Fruit fly (Drosophila melanogaster) whole organism, embryonic: ENCODE results near the gene CG43094.
A peak's percentile ranks its signal among the peaks of the same experiment; 100 is the strongest.

Experiments used
- Aef1 ChIP-seq: fragments of 200-800 bp; sonication (Bioruptor generic); IDR thresholded peaks from 3 replicates; pipeline ENCODE4 v1.3.6; 2022; ENCODE audit warnings: missing biosample characterization, missing genetic modification characterization
- CG10565 ChIP-seq: fragments of 200-800 bp; sonication (Bioruptor generic); optimal IDR thresholded peaks from 3 replicates; lab custom pipeline; 2016; ENCODE audit warnings: missing biosample characterization, mild to moderate bottlenecking, missing genetic modification characterization
- CG11504 ChIP-seq: fragments of 200-800 bp; sonication (Bioruptor generic); optimal IDR thresholded peaks from 3 replicates; lab custom pipeline; 2019; ENCODE audit warnings: missing biosample characterization, mild to moderate bottlenecking, missing genetic modification characterization, moderate library complexity
- CG12659 ChIP-seq: fragments of 200-800 bp; sonication (Bioruptor generic); optimal IDR thresholded peaks from 3 replicates; lab custom pipeline; 2017; ENCODE audit warnings: mild to moderate bottlenecking, missing biosample characterization, missing genetic modification reagents, missing genetic modification characterization
- CG14710 ChIP-seq: fragments of 200-800 bp; sonication (Bioruptor generic); optimal IDR thresholded peaks from 3 replicates; lab custom pipeline; 2019; ENCODE audit warnings: missing biosample characterization, mild to moderate bottlenecking, missing genetic modification characterization, moderate library complexity
- CG15514 ChIP-seq: fragments of 200-800 bp; sonication (Bioruptor generic); optimal IDR thresholded peaks from 3 replicates; lab custom pipeline; 2017; ENCODE audit warnings: missing biosample characterization, missing genetic modification characterization, mild to moderate bottlenecking, moderate library complexity, missing genetic modification reagents
- CG17328 ChIP-seq: fragments of 200-800 bp; sonication (Bioruptor generic); IDR thresholded peaks from 2 replicates; pipeline ENCODE4 v1.3.6; 2022; ENCODE audit warnings: missing biosample characterization, missing genetic modification characterization
- CG18011 ChIP-seq: fragments of 200-800 bp; sonication (Bioruptor generic); optimal IDR thresholded peaks from 2 replicates; lab custom pipeline; 2017; ENCODE audit warnings: missing biosample characterization, missing genetic modification characterization, mild to moderate bottlenecking, moderate library complexity, missing genotype
- CG30020 ChIP-seq: fragments of 200-800 bp; optimal IDR thresholded peaks from 2 replicates; lab custom pipeline; 2019; ENCODE audit warnings: missing biosample characterization, mild to moderate bottlenecking, missing genetic modification characterization, moderate library complexity
- CG32532 ChIP-seq: fragments of 200-800 bp; sonication (Bioruptor generic); IDR thresholded peaks from 2 replicates; pipeline ENCODE4 v1.3.6; 2022; ENCODE audit warnings: missing biosample characterization, missing genetic modification characterization
- CG3281 ChIP-seq: fragments of 200-800 bp; sonication (Bioruptor generic); optimal IDR thresholded peaks from 3 replicates; lab custom pipeline; 2017; ENCODE audit warnings: missing biosample characterization, mild to moderate bottlenecking, missing genetic modification characterization
- CG5245 ChIP-seq: fragments of 200-800 bp; sonication (Bioruptor generic); optimal IDR thresholded peaks from 3 replicates; lab custom pipeline; 2016; ENCODE audit warnings: missing biosample characterization, missing genetic modification characterization
- CG7786 ChIP-seq: fragments of 200-800 bp; sonication (Bioruptor generic); optimal IDR thresholded peaks from 2 replicates; lab custom pipeline; 2016; ENCODE audit warnings: missing biosample characterization, missing genetic modification characterization
- CG7928 ChIP-seq: fragments of 200-800 bp; sonication (Bioruptor generic); optimal IDR thresholded peaks from 2 replicates; lab custom pipeline; 2017; ENCODE audit warnings: missing biosample characterization, mild to moderate bottlenecking, missing genetic modification characterization
- CG9727 ChIP-seq: fragments of 200-800 bp; sonication (Bioruptor generic); optimal IDR thresholded peaks from 3 replicates; lab custom pipeline; 2017; ENCODE audit warnings: missing biosample characterization, mild to moderate bottlenecking, missing genetic modification characterization
- Doc3 ChIP-seq: fragments of 200-800 bp; sonication (Bioruptor generic); IDR thresholded peaks from 3 replicates; pipeline ENCODE4 v1.3.6; 2022; ENCODE audit warnings: missing biosample characterization, missing genetic modification characterization; ENCODE audit not compliant: partially characterized antibody
- Dp ChIP-seq: fragments of 200-800 bp; sonication (Bioruptor generic); optimal IDR thresholded peaks from 2 replicates; lab custom pipeline; 2018; ENCODE audit warnings: missing biosample characterization, mild to moderate bottlenecking, missing genetic modification characterization, moderate library complexity
- E2f2 ChIP-seq: fragments of 200-800 bp; sonication (Bioruptor generic); IDR thresholded peaks from 2 replicates; pipeline ENCODE4 v1.3.6; 2022; ENCODE audit warnings: missing biosample characterization, missing genetic modification characterization
- Fer2 ChIP-seq: fragments of 200-800 bp; sonication (Bioruptor generic); optimal IDR thresholded peaks from 2 replicates; lab custom pipeline; 2018; ENCODE audit warnings: missing biosample characterization, mild to moderate bottlenecking, missing genetic modification characterization, moderate library complexity
- Hr51 ChIP-seq, 2 experiments: fragments of 200-800 bp; sonication (Bioruptor generic); optimal IDR thresholded peaks; 2 replicates in 1 of 2; 3 replicates in 1 of 2; lab custom pipeline; 2016 to 2018; ENCODE audit warnings: missing biosample characterization in 2 of 2, missing genetic modification characterization in 2 of 2, mild to moderate bottlenecking in 1 of 2, moderate library complexity in 1 of 2
- Mrtf ChIP-seq: fragments of 200-800 bp; sonication (Bioruptor generic); IDR thresholded peaks from 3 replicates; pipeline ENCODE4 v1.3.6; 2022; ENCODE audit warnings: missing biosample characterization, missing genetic modification characterization
- Opbp ChIP-seq: fragments of 200-800 bp; sonication (Bioruptor generic); IDR thresholded peaks from 3 replicates; pipeline ENCODE4 v1.3.6; 2022; ENCODE audit warnings: missing biosample characterization, missing genetic modification characterization; ENCODE audit not compliant: partially characterized antibody
- Optix ChIP-seq: fragments of 200-800 bp; sonication (Bioruptor generic); IDR thresholded peaks from 3 replicates; pipeline ENCODE4 v1.3.6; 2022; ENCODE audit warnings: missing biosample characterization, missing genetic modification characterization
- TFAM ChIP-seq: fragments of 200-800 bp; sonication (Bioruptor generic); optimal IDR thresholded peaks from 2 replicates; lab custom pipeline; 2017; ENCODE audit warnings: missing biosample characterization, missing genetic modification characterization, inconsistent platforms
- aop ChIP-seq: fragments of 200-800 bp; sonication (Bioruptor generic); IDR thresholded peaks from 2 replicates; pipeline ENCODE4 v1.3.6; 2022; ENCODE audit warnings: missing biosample characterization, missing genetic modification characterization
- bowl ChIP-seq: fragments of 200-800 bp; sonication (Bioruptor generic); IDR thresholded peaks from 2 replicates; pipeline ENCODE4 v1.3.6; 2022; ENCODE audit warnings: missing biosample characterization, missing genetic modification characterization
- btn ChIP-seq: fragments of 200-800 bp; sonication (Bioruptor generic); optimal IDR thresholded peaks from 2 replicates; lab custom pipeline; 2016; ENCODE audit warnings: missing biosample characterization, missing genetic modification characterization
- cas ChIP-seq: fragments of 200-800 bp; sonication (Bioruptor generic); IDR thresholded peaks from 2 replicates; pipeline ENCODE4 v1.3.6; 2022; ENCODE audit warnings: missing biosample characterization, missing genetic modification characterization
- cato ChIP-seq: fragments of 200-800 bp; sonication (Bioruptor generic); optimal IDR thresholded peaks from 2 replicates; lab custom pipeline; 2016; ENCODE audit warnings: missing biosample characterization, missing genetic modification characterization, borderline replicate concordance
- chm ChIP-seq: fragments of 200-800 bp; sonication (Bioruptor generic); IDR thresholded peaks from 2 replicates; pipeline ENCODE4 v1.3.6; 2022; ENCODE audit warnings: missing biosample characterization, missing genetic modification characterization
- dmrt11E ChIP-seq: fragments of 200-800 bp; sonication (Bioruptor generic); optimal IDR thresholded peaks from 3 replicates; lab custom pipeline; 2018; ENCODE audit warnings: missing biosample characterization, mild to moderate bottlenecking, missing genetic modification characterization, moderate library complexity
- eve ChIP-seq, 2 experiments: fragments of >200 bp; optimal IDR thresholded peaks; 2 replicates each; lab custom pipeline; 2017; ENCODE audit warnings: missing biosample characterization in 2 of 2, missing genetic modification characterization in 2 of 2
- fd3F ChIP-seq: fragments of 200-800 bp; sonication (Bioruptor generic); optimal IDR thresholded peaks from 2 replicates; lab custom pipeline; 2018; ENCODE audit warnings: missing biosample characterization, mild to moderate bottlenecking, missing genetic modification characterization, moderate library complexity
- fd64A ChIP-seq: fragments of 200-800 bp; sonication (Bioruptor generic); optimal IDR thresholded peaks from 3 replicates; lab custom pipeline; 2018; ENCODE audit warnings: missing biosample characterization, mild to moderate bottlenecking, missing genetic modification characterization
- hb ChIP-seq: fragments of 200-800 bp; sonication (Bioruptor generic); IDR thresholded peaks from 3 replicates; pipeline ENCODE4 v1.3.6; 2022; ENCODE audit warnings: missing biosample characterization, missing genetic modification characterization; ENCODE audit not compliant: partially characterized antibody
- lbe ChIP-seq: fragments of 200-800 bp; sonication (Bioruptor generic); optimal IDR thresholded peaks from 2 replicates; lab custom pipeline; 2016; ENCODE audit warnings: missing biosample characterization, mild to moderate bottlenecking, missing genetic modification characterization
- mam ChIP-seq: fragments of 200-800 bp; sonication (Bioruptor generic); optimal IDR thresholded peaks from 3 replicates; lab custom pipeline; 2016; ENCODE audit warnings: missing biosample characterization, missing genetic modification characterization
- mirr ChIP-seq: fragments of 200-800 bp; sonication (Bioruptor generic); optimal IDR thresholded peaks from 3 replicates; lab custom pipeline; 2018; ENCODE audit warnings: missing biosample characterization, mild to moderate bottlenecking, missing genetic modification characterization
- org-1 ChIP-seq: fragments of 200-800 bp; sonication (Bioruptor generic); optimal IDR thresholded peaks from 2 replicates; lab custom pipeline; 2017; ENCODE audit warnings: missing biosample characterization, missing genetic modification characterization
- pan ChIP-seq, 4 experiments: fragments of >200 bp in 3 of 4; fragments of 200-800 bp in 1 of 4; sonication (Bioruptor generic) in 1 of 4; optimal IDR thresholded peaks in 3 of 4; IDR thresholded peaks in 1 of 4; 2 replicates each; pipeline versions ENCODE4 v1.3.6 to Lab custom; 2017 to 2022; ENCODE audit warnings: missing biosample characterization in 2 of 4, missing genetic modification characterization in 2 of 4, mixed read lengths in 1 of 4
- ranshi ChIP-seq: fragments of 200-800 bp; sonication (Bioruptor generic); IDR thresholded peaks from 2 replicates; pipeline ENCODE4 v1.3.6; 2022; ENCODE audit warnings: missing biosample characterization, missing genetic modification characterization
- salm ChIP-seq: fragments of 200-800 bp; sonication (Bioruptor generic); optimal IDR thresholded peaks from 2 replicates; lab custom pipeline; 2018; ENCODE audit warnings: missing biosample characterization, mild to moderate bottlenecking, missing genetic modification characterization
- schlank ChIP-seq: fragments of 200-800 bp; sonication (Bioruptor generic); optimal IDR thresholded peaks from 2 replicates; lab custom pipeline; 2018; ENCODE audit warnings: missing biosample characterization, mild to moderate bottlenecking, missing genetic modification characterization
- scrt ChIP-seq: fragments of 200-800 bp; sonication (Bioruptor generic); optimal IDR thresholded peaks from 2 replicates; lab custom pipeline; 2018; ENCODE audit warnings: missing biosample characterization, mild to moderate bottlenecking, missing genetic modification characterization, moderate library complexity
- sisA ChIP-seq: fragments of 200-800 bp; sonication (Bioruptor generic); IDR thresholded peaks from 2 replicates; pipeline ENCODE4 v1.3.6; 2022; ENCODE audit warnings: missing biosample characterization, missing genetic modification characterization
- sna ChIP-seq: fragments of 200-800 bp; sonication (Bioruptor generic); IDR thresholded peaks from 2 replicates; pipeline ENCODE4 v1.3.6; 2022; ENCODE audit warnings: missing biosample characterization, missing genetic modification characterization; ENCODE audit not compliant: partially characterized antibody
- trh ChIP-seq: fragments of 200-800 bp; sonication (Bioruptor generic); optimal IDR thresholded peaks from 2 replicates; lab custom pipeline; 2016; ENCODE audit warnings: missing biosample characterization, missing genetic modification characterization
- tx ChIP-seq: fragments of 200-800 bp; sonication (Bioruptor generic); optimal IDR thresholded peaks from 2 replicates; lab custom pipeline; 2016; ENCODE audit warnings: missing biosample characterization, missing genetic modification characterization
- vnd ChIP-seq: fragments of 200-800 bp; sonication (Bioruptor generic); IDR thresholded peaks from 3 replicates; pipeline ENCODE4 v1.3.6; 2022; ENCODE audit warnings: missing biosample characterization, missing genetic modification characterization; ENCODE audit not compliant: partially characterized antibody
- wdn ChIP-seq: fragments of 200-800 bp; sonication (Bioruptor generic); IDR thresholded peaks from 2 replicates; pipeline ENCODE4 v1.3.6; 2022; ENCODE audit warnings: missing biosample characterization, missing genetic modification characterization

CG43094 gene

DNA sequence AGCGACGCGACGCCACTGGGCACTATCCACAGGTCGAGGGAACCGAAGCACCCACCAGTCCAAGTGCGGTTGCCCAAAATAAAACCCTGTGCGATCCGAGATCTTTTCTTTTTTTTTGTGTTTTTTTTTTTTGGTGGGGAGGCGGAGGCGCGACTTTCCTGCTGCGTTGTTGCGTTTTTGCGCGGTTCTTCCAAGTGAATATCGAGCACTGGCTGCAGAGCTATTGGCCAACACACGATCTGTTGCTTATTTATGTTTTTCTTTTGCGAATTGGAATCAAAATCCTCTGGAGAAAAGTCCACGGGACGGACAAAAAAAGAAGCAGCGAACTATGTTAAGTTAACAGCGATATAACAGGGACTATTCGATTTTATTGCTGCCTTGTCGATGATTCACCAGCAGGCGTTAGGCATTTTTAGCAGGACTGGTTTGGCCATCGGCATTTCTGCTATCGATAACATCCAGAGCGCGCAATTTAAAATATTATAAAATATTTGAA lies 49.9 kb downstream of the CG43094 start, which contains the start of gene wge (continued):
- TF ChIP-seq Optix = no peak
- no peak for TF ChIP-seq tx (GFP tag; lab: Kevin White, UChicago)
- no peak for TF ChIP-seq CG17328
- peak; percentile 58; the same call in 1 of the 3 replicates for TF ChIP-seq Opbp (GFP tag; lab: Robert Waterston, UW)
- no peak for TF ChIP-seq bowl (GFP tag; lab: Robert Waterston, UW)
- no peak for TF ChIP-seq btn (GFP tag; lab: Kevin White, UChicago)
- peak; percentile 44; the same call in 2 of the 3 replicates for TF ChIP-seq Doc3
- no peak for TF ChIP-seq Fer2
- peak; percentile 30 for TF ChIP-seq CG12659 (GFP tag; lab: Kevin White, UChicago)
- TF ChIP-seq CG14710 (tag; lab: Kevin White, UChicago) = peak; percentile 50
- no peak for TF ChIP-seq chm (GFP tag; lab: Robert Waterston, UW)
- TF ChIP-seq salm = no peak
- no peak for TF ChIP-seq trh
- no peak for TF ChIP-seq wdn (GFP tag; lab: Robert Waterston, UW)
- no peak for TF ChIP-seq TFAM (GFP tag; lab: Kevin White, UChicago)
- no peak for TF ChIP-seq ranshi (GFP tag; lab: Robert Waterston, UW)
- TF ChIP-seq CG7928 = no peak
- no peak for TF ChIP-seq cas (GFP tag; lab: Robert Waterston, UW)
- TF ChIP-seq fd3F = no peak
- no peak for TF ChIP-seq CG18011 (GFP tag; lab: Kevin White, UChicago)
- TF ChIP-seq scrt (GFP tag; lab: Kevin White, UChicago) = no peak
- TF ChIP-seq mirr (GFP tag; lab: Kevin White, UChicago) = no peak
- no peak for TF ChIP-seq CG9727
- no peak for TF ChIP-seq CG10565 (GFP tag; lab: Kevin White, UChicago)
- no peak for TF ChIP-seq aop (GFP tag; lab: Robert Waterston, UW)
- no peak for TF ChIP-seq cato (GFP tag; lab: Kevin White, UChicago)
- no peak for TF ChIP-seq CG30020 (tag; lab: Kevin White, UChicago)
- peak; percentile 39 for TF ChIP-seq lbe (GFP tag; lab: Kevin White, UChicago)
- TF ChIP-seq CG11504 (tag; lab: Kevin White, UChicago) = no peak
- no peak for TF ChIP-seq CG3281 (GFP tag; lab: Kevin White, UChicago)
- peak; percentile 38; the same call in 1 of the 3 replicates for TF ChIP-seq vnd (GFP tag; lab: Robert Waterston, UW)
- no peak for TF ChIP-seq CG32532 (GFP tag; lab: Robert Waterston, UW)
- peak; percentile 67; the same call in 2 of the 3 replicates for TF ChIP-seq hb (GFP tag; lab: Robert Waterston, UW)
- TF ChIP-seq Dp = peak; percentile 94
- TF ChIP-seq CG7786 (GFP tag; lab: Kevin White, UChicago) = no peak
- TF ChIP-seq pan (optimal IDR thresholded peaks at IDR 0.05; lab: Kevin White, UChicago) = no peak
- no peak for TF ChIP-seq pan (GFP tag; optimal IDR thresholded peaks at IDR 0.05 in 1 of 2, IDR thresholded peaks at IDR 0.05 in 1 of 2)
- no peak for TF ChIP-seq sisA (GFP tag; lab: Robert Waterston, UW)
- TF ChIP-seq sna = no peak; the same call in 1 of the 2 replicates
- TF ChIP-seq Mrtf = no peak
- peak; percentile 96 for TF ChIP-seq E2f2 (GFP tag; lab: Robert Waterston, UW)
- TF ChIP-seq schlank = no peak
- TF ChIP-seq org-1 (GFP tag; lab: Kevin White, UChicago) = no peak
- no peak for TF ChIP-seq mam (GFP tag; lab: Kevin White, UChicago)
- TF ChIP-seq fd64A (GFP tag; lab: Kevin White, UChicago) = no peak
- no peak for TF ChIP-seq Hr51 (GFP tag; optimal IDR thresholded peaks at IDR 0.05; lab: Kevin White, UChicago)
- TF ChIP-seq CG15514 (GFP tag; lab: Kevin White, UChicago) = peak; percentile 38
- no peak for TF ChIP-seq eve (GFP tag; optimal IDR thresholded peaks at IDR 0.05; lab: Kevin White, UChicago)
- no peak for TF ChIP-seq Aef1
- no peak for TF ChIP-seq CG5245 (GFP tag; lab: Kevin White, UChicago)
- no peak for TF ChIP-seq dmrt11E (tag; lab: Kevin White, UChicago)
